Worm (Caenorhabditis elegans) whole organism, early embryonic: ENCODE data around the gene T04B2.8.

Experiments used
- B0310.2 ChIP-seq: sonication (generic microtip); optimal IDR thresholded peaks from 2 replicates; lab custom pipeline; 2016; ENCODE audit warnings: mild to moderate bottlenecking, missing genetic modification characterization, missing compliant biosample characterization
- F13C5.2 ChIP-seq: sonication (generic microtip); optimal IDR thresholded peaks from 2 replicates; lab custom pipeline; 2017; ENCODE audit warnings: mild to moderate bottlenecking, missing genetic modification characterization, inconsistent platforms, missing compliant biosample characterization
- ama-1 ChIP-seq: fragments of 150-350 bp; optimal IDR thresholded peaks from 2 replicates; lab custom pipeline; 2014
- ceh-36 ChIP-seq: sonication (generic microtip); optimal IDR thresholded peaks from 2 replicates; lab custom pipeline; 2016; ENCODE audit warnings: missing genetic modification characterization, inconsistent platforms, missing compliant biosample characterization
- flt-1 ChIP-seq: fragments of 200-800 bp; sonication (Bioruptor generic); IDR thresholded peaks from 2 replicates; pipeline ENCODE4 v1.3.6; 2022; ENCODE audit warnings: missing genetic modification characterization, missing compliant biosample characterization
- hmbx-1 ChIP-seq: sonication (generic microtip); optimal IDR thresholded peaks from 2 replicates; lab custom pipeline; 2016; ENCODE audit warnings: mild to moderate bottlenecking, missing genetic modification characterization, missing compliant biosample characterization
- hnd-1 ChIP-seq: sonication (generic microtip); optimal IDR thresholded peaks from 2 replicates; lab custom pipeline; 2016; ENCODE audit warnings: missing genetic modification characterization, missing compliant biosample characterization
- pes-1 ChIP-seq: fragments of 200-800 bp; sonication (Bioruptor generic); IDR thresholded peaks from 2 replicates; pipeline ENCODE4 v1.3.6; 2022; ENCODE audit warnings: missing genetic modification reagents, missing genetic modification characterization, missing compliant biosample characterization
- scrt-1 ChIP-seq: fragments of 200-800 bp; sonication (Bioruptor generic); IDR thresholded peaks from 2 replicates; pipeline ENCODE4 v1.3.6; 2022; ENCODE audit warnings: missing genetic modification characterization, missing compliant biosample characterization
- sea-1 ChIP-seq: fragments of 200-800 bp; sonication (Bioruptor generic); conservative IDR thresholded peaks from 2 replicates; pipeline ENCODE4 v1.3.6; 2022; ENCODE audit warnings: missing genetic modification characterization, missing compliant biosample characterization
- tbx-11 ChIP-seq: fragments of 200-800 bp; sonication (Bioruptor generic); IDR thresholded peaks from 2 replicates; pipeline ENCODE4 v1.3.6; 2022; ENCODE audit warnings: missing genetic modification characterization, missing compliant biosample characterization
- tbx-37 ChIP-seq: fragments of 200-800 bp; sonication (Bioruptor generic); conservative IDR thresholded peaks from 2 replicates; pipeline ENCODE4 v1.3.6; 2022; ENCODE audit warnings: missing genetic modification reagents, missing genetic modification characterization, missing compliant biosample characterization
- tra-4 ChIP-seq: sonication (generic microtip); optimal IDR thresholded peaks from 2 replicates; lab custom pipeline; 2017; ENCODE audit warnings: missing genetic modification characterization, missing compliant biosample characterization

DNA sequence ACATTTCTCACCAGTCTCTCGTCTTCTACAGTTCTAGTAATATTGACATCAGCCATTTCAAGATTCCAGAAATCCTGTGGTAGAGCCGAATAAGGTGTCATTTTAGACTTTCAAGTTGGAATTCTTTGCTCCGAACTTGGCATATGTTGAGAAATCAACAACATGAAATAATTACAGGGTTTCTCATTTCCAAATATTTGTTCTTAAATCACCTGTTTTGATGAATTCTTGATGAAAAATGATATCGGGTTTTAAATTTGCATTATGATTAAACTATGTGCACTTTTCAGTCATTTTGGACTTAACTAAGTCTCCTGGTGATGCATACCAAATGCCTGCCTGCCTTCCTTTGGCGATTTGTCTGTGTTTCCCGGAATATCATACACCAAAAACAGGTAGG lies 2.6 kb upstream of the T04B2.8 start, which contains the start of gene srv-12:
- TF ChIP-seq ama-1 (lab: Kevin White, UChicago), result no peak
- no peak for TF ChIP-seq ceh-36
- TF ChIP-seq tbx-37 (GFP tag; lab: Robert Waterston, UW), result no peak
- TF ChIP-seq tbx-11 (GFP tag; lab: Robert Waterston, UW), result no peak
- TF ChIP-seq flt-1, result no peak
- TF ChIP-seq sea-1 (GFP tag; lab: Robert Waterston, UW), result no peak
- TF ChIP-seq pes-1, result no peak
- no peak for TF ChIP-seq B0310.2 (tag; lab: Kevin White, UChicago)
- TF ChIP-seq hmbx-1, result no peak
- TF ChIP-seq scrt-1 (GFP tag; lab: Robert Waterston, UW), result no peak
- no peak for TF ChIP-seq F13C5.2 (tag; lab: Kevin White, UChicago)
- no peak for TF ChIP-seq hnd-1
- no peak for TF ChIP-seq tra-4
